Fruit fly (Drosophila melanogaster) S2 (cell line): Measurements from ENCODE around the gene CG17283.

ENCODE experiments used
- CG8478 ChIP-seq: fragments of >200 bp; optimal IDR thresholded peaks from 2 replicates; lab custom pipeline; 2018
- CTCF ChIP-seq, 2 experiments: fragments of >200 bp; optimal IDR thresholded peaks; 2 replicates each; lab custom pipeline; 2018

DNA sequence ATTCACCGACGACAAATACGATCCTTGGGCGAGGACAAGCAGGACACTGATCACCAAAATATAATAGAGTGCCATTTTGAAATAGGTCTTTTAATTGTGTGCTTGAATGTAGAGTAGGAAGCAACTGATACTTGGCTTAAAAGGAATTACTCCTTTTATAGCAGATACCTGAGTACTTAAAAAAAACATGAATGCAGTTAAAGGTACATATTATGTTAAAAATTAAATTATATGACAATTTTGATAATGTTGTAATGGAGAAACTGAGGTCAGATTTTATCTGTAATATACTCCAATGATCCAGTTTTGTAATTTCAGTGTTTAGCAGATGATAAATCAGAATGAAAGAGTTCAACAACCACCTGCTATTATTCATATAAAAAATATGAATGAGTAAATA is 14.4 kb downstream of the CG17283 start, which contains the start of gene CG14332:
- TF ChIP-seq CTCF (optimal IDR thresholded peaks at IDR 0.05; lab: Kevin White, UChicago) (no peak), CG8478 (lab: Kevin White, UChicago) (no peak)
